Worm (Caenorhabditis elegans): ENCODE measurements around the gene W06D11.3.

- TF ChIP-seq nhr-76 (tag; optimal IDR thresholded peaks at IDR 0.05) = no peak
- TF ChIP-seq unc-39 (tag; optimal IDR thresholded peaks at IDR 0.05) = no peak
- TF ChIP-seq pha-4 (tag; optimal IDR thresholded peaks at IDR 0.05) = no peak
- TF ChIP-seq ztf-11 (tag; optimal IDR thresholded peaks at IDR 0.05) = no peak
- no peak for TF ChIP-seq hlh-1 (tag; optimal IDR thresholded peaks at IDR 0.05)
- no peak for TF ChIP-seq nhr-28 (tag; optimal IDR thresholded peaks at IDR 0.05)
- TF ChIP-seq sptf-1 (tag; optimal IDR thresholded peaks at IDR 0.05) = no peak
- no peak for TF ChIP-seq lsy-2 (tag; optimal IDR thresholded peaks at IDR 0.05)
These were observed 44.8 kb downstream of the W06D11.3 start, which contains the start of the genes nspc-9 and nspc-10 for ce11 chrX:12343279-12343678.

Measured in whole organism, mixed stage, embryonic.